Worm (Caenorhabditis elegans) whole organism, midembryonic: ENCODE results near the gene F59B1.2.

Source experiments
- flt-1 ChIP-seq: fragments of 200-800 bp; sonication (Bioruptor generic); IDR thresholded peaks from 2 replicates; pipeline ENCODE4 v1.3.6; 2022; ENCODE audit warnings: missing genetic modification characterization, missing compliant biosample characterization
- ref-1 ChIP-seq: fragments of 200-800 bp; sonication (Bioruptor generic); conservative IDR thresholded peaks from 2 replicates; pipeline ENCODE4 v1.3.6; 2022; ENCODE audit warnings: missing genetic modification reagents, missing genetic modification characterization, missing compliant biosample characterization
- ztf-29 ChIP-seq: fragments of 200-800 bp; sonication (Bioruptor generic); IDR thresholded peaks from 2 replicates; pipeline ENCODE4 v1.3.6; 2022; ENCODE audit warnings: missing genetic modification reagents, missing genetic modification characterization, missing compliant biosample characterization

DNA sequence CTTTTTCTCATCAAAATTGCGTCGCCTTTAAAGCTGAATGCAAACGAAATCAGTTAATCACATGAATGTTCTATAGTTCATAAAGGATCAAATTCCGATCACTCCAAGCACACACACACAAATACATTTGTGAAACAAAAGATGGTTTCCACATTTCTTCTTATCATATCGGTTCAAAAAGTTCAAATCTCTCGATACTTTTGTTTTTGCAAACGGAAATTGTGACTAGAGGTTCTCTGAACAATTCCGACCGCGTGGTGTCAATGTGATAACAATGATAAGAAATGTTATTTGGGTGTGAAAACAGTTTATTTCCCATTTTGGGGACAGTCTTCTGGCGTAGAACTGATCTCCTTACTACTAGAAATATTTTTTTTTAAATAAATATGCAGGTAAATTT is 16.3 kb upstream of the F59B1.2 start:
- TF ChIP-seq ref-1 (GFP tag; lab: Robert Waterston, UW) (no peak), ztf-29 (GFP tag; lab: Robert Waterston, UW) (no peak), flt-1 (GFP tag; lab: Robert Waterston, UW) (no peak)
